Worm (Caenorhabditis elegans) whole organism, L4 larva: ENCODE results near the gene T07A9.15.

Experiments
- F26F4.8 ChIP-seq: fragments of 200-800 bp; sonication (Bioruptor generic); conservative IDR thresholded peaks from 2 replicates; pipeline ENCODE4 v1.3.6; 2022; ENCODE audit warnings: missing genetic modification characterization, missing compliant biosample characterization
- F49E8.2 ChIP-seq: sonication (generic microtip); optimal IDR thresholded peaks from 2 replicates; lab custom pipeline; 2016; ENCODE audit warnings: missing compliant biosample characterization, mild to moderate bottlenecking, missing genetic modification characterization, borderline replicate concordance
- T20F7.1 ChIP-seq: fragments of 200-800 bp; sonication (Bioruptor generic); optimal IDR thresholded peaks from 2 replicates; lab custom pipeline; 2018; ENCODE audit warnings: mild to moderate bottlenecking, missing genetic modification characterization, missing compliant biosample characterization
- T26A8.4 ChIP-seq: fragments of 200-800 bp; sonication (Bioruptor generic); IDR thresholded peaks from 2 replicates; pipeline ENCODE4 v1.3.6; 2022; ENCODE audit warnings: missing genetic modification characterization, missing compliant biosample characterization
- Y105C5A.15 ChIP-seq: fragments of 200-800 bp; sonication (Bioruptor generic); IDR thresholded peaks from 2 replicates; pipeline ENCODE4 v1.3.6; 2022; ENCODE audit warnings: missing genetic modification characterization, missing compliant biosample characterization
- Y48G9A.11 ChIP-seq: fragments of 200-800 bp; sonication (Bioruptor generic); IDR thresholded peaks from 2 replicates; pipeline ENCODE4 v1.3.6; 2022; ENCODE audit warnings: missing genetic modification reagents, missing genetic modification characterization, missing compliant biosample characterization
- Y75B8A.6 ChIP-seq: fragments of 200-800 bp; sonication (Bioruptor generic); IDR thresholded peaks from 2 replicates; pipeline ENCODE4 v1.3.6; 2022; ENCODE audit warnings: missing genetic modification reagents, missing genetic modification characterization, missing compliant biosample characterization
- ZK546.5 ChIP-seq, 2 experiments: sonication (generic microtip); optimal IDR thresholded peaks; 2 replicates each; lab custom pipeline; 2017; ENCODE audit warnings: missing biosample characterization in 2 of 2, missing genetic modification characterization in 2 of 2
- aha-1 ChIP-seq: fragments of 150-350 bp; peaks from one replicate; lab custom pipeline; 2014; ENCODE audit warnings: missing biosample characterization, missing genetic modification characterization
- arid-1 ChIP-seq: fragments of 200-800 bp; sonication (Bioruptor generic); conservative IDR thresholded peaks from 2 replicates; pipeline ENCODE4 v1.3.6; 2022; ENCODE audit warnings: missing genetic modification reagents, missing genetic modification characterization, missing compliant biosample characterization
- attf-4 ChIP-seq: sonication (generic microtip); optimal IDR thresholded peaks from 3 replicates; lab custom pipeline; 2017; ENCODE audit warnings: missing biosample characterization, missing genetic modification characterization
- ceh-44 ChIP-seq: fragments of 200-800 bp; sonication (Bioruptor generic); IDR thresholded peaks from 2 replicates; pipeline ENCODE4 v1.3.6; 2022; ENCODE audit warnings: missing genetic modification reagents, missing genetic modification characterization, missing compliant biosample characterization
- ctbp-1 ChIP-seq: fragments of 200-800 bp; sonication (Bioruptor generic); IDR thresholded peaks from 2 replicates; pipeline ENCODE4 v1.3.6; 2022; ENCODE audit warnings: missing genetic modification reagents, missing genetic modification characterization, missing compliant biosample characterization
- daf-16 ChIP-seq, 3 experiments: sonication (generic microtip); optimal IDR thresholded peaks; 2 replicates each; lab custom pipeline; 2016 to 2017; ENCODE audit warnings: missing genetic modification characterization in 3 of 3, missing genetic modification reagents in 3 of 3, mild to moderate bottlenecking in 2 of 3, missing compliant biosample characterization in 2 of 3, missing biosample characterization in 1 of 3, moderate library complexity in 1 of 3
- dmd-9 ChIP-seq: fragments of 200-800 bp; sonication (Bioruptor generic); IDR thresholded peaks from 2 replicates; pipeline ENCODE4 v1.3.6; 2022; ENCODE audit warnings: missing genetic modification reagents, missing genetic modification characterization, missing compliant biosample characterization
- duxl-1 ChIP-seq: sonication (generic microtip); optimal IDR thresholded peaks from 2 replicates; lab custom pipeline; 2016; ENCODE audit warnings: mild to moderate bottlenecking, missing genetic modification characterization, moderate library complexity, missing compliant biosample characterization; ENCODE audit not compliant: poor library complexity
- egl-43 ChIP-seq: fragments of 200-800 bp; sonication (Bioruptor generic); IDR thresholded peaks from 2 replicates; pipeline ENCODE4 v1.3.6; 2022; ENCODE audit warnings: missing genetic modification reagents, missing genetic modification characterization, missing compliant biosample characterization
- hif-1 ChIP-seq, 2 experiments: sonication (generic microtip); optimal IDR thresholded peaks; 2 replicates each; lab custom pipeline; 2016 to 2017; ENCODE audit warnings: missing compliant biosample characterization in 2 of 2, missing genetic modification characterization in 2 of 2, missing genetic modification reagents in 2 of 2, missing genotype in 2 of 2, mild to moderate bottlenecking in 1 of 2
- lin-15B ChIP-seq: fragments of 150-350 bp; sonication (generic microtip); optimal IDR thresholded peaks from 3 replicates; lab custom pipeline; 2014; ENCODE audit warnings: missing biosample characterization, missing genetic modification characterization
- lin-38 ChIP-seq: fragments of 200-800 bp; sonication (Bioruptor generic); IDR thresholded peaks from 2 replicates; pipeline ENCODE4 v1.3.6; 2022; ENCODE audit warnings: missing genetic modification reagents, missing genetic modification characterization, missing compliant biosample characterization
- lir-3 ChIP-seq: sonication (generic microtip); optimal IDR thresholded peaks from 2 replicates; lab custom pipeline; 2016; ENCODE audit warnings: mild to moderate bottlenecking, missing genetic modification characterization, missing compliant biosample characterization
- lsy-2 ChIP-seq, 2 experiments: fragments of 150-350 bp in 1 of 2; sonication (generic microtip) in 1 of 2; optimal IDR thresholded peaks; 2 replicates each; lab custom pipeline; 2014 to 2017; ENCODE audit warnings: missing biosample characterization in 2 of 2, missing genetic modification characterization in 2 of 2
- madf-5 ChIP-seq, 2 experiments: fragments of 200-800 bp; sonication (Bioruptor generic); IDR thresholded peaks; 2 replicates each; pipeline ENCODE4 v1.3.6; 2022; ENCODE audit warnings: missing compliant biosample characterization in 2 of 2, missing genetic modification characterization in 2 of 2
- madf-9 ChIP-seq: fragments of 200-800 bp; sonication (Bioruptor generic); conservative IDR thresholded peaks from 2 replicates; pipeline ENCODE4 v1.3.6; 2022; ENCODE audit warnings: missing genetic modification reagents, missing genetic modification characterization, missing compliant biosample characterization
- mdt-29 ChIP-seq: fragments of 200-800 bp; sonication (Bioruptor generic); IDR thresholded peaks from 2 replicates; pipeline ENCODE4 v1.3.6; 2022; ENCODE audit warnings: missing genetic modification reagents, missing genetic modification characterization, missing compliant biosample characterization
- mep-1 ChIP-seq: fragments of 150-350 bp; sonication (generic microtip); optimal IDR thresholded peaks from 3 replicates; lab custom pipeline; 2014; ENCODE audit warnings: missing biosample characterization, missing genetic modification characterization
- mes-2 ChIP-seq: sonication (generic microtip); optimal IDR thresholded peaks from 2 replicates; lab custom pipeline; 2016; ENCODE audit warnings: missing genotype, mild to moderate bottlenecking, missing genetic modification characterization, missing compliant biosample characterization; ENCODE audit not compliant: poor library complexity, severe bottlenecking
- mxl-2 ChIP-seq: fragments of 200-800 bp; sonication (Bioruptor generic); conservative IDR thresholded peaks from 2 replicates; pipeline ENCODE4 v1.3.6; 2022; ENCODE audit warnings: missing genetic modification reagents, missing genetic modification characterization, missing compliant biosample characterization
- nhr-76 ChIP-seq: fragments of 150-350 bp; optimal IDR thresholded peaks from 2 replicates; lab custom pipeline; 2014; ENCODE audit warnings: missing biosample characterization, missing genetic modification characterization
- pha-4 ChIP-seq, 2 experiments: fragments of 150-350 bp in 1 of 2; fragments of 200-800 bp in 1 of 2; sonication (Bioruptor generic) in 1 of 2; IDR thresholded peaks in 1 of 2; optimal IDR thresholded peaks in 1 of 2; 2 replicates each; pipeline versions ENCODE4 v1.3.6 to Lab custom; 2014 to 2022; ENCODE audit warnings: missing genetic modification characterization in 2 of 2, missing genetic modification reagents in 2 of 2, missing biosample characterization in 1 of 2, missing compliant biosample characterization in 1 of 2
- set-16 ChIP-seq: fragments of 200-800 bp; sonication (Bioruptor generic); IDR thresholded peaks from 2 replicates; pipeline ENCODE4 v1.3.6; 2022; ENCODE audit warnings: missing genetic modification reagents, missing genetic modification characterization, missing compliant biosample characterization
- snpc-1.2 ChIP-seq: fragments of 200-800 bp; sonication (Bioruptor generic); IDR thresholded peaks from 2 replicates; pipeline ENCODE4 v1.3.6; 2022; ENCODE audit warnings: missing genetic modification reagents, missing genetic modification characterization, missing compliant biosample characterization
- unc-39 ChIP-seq: sonication (generic microtip); optimal IDR thresholded peaks from 2 replicates; lab custom pipeline; 2017; ENCODE audit warnings: missing biosample characterization, missing genetic modification characterization
- zfp-3 ChIP-seq: fragments of 200-800 bp; sonication (Bioruptor generic); conservative IDR thresholded peaks from 2 replicates; pipeline ENCODE4 v1.3.6; 2022; ENCODE audit warnings: missing genetic modification reagents, missing genetic modification characterization, missing compliant biosample characterization

Gene T07A9.15

ce11 chrIV:428869-429268 is 35.5 kb upstream of the T07A9.15 start, which contains the start of gene Y66H1A.5 (continued):
- TF ChIP-seq attf-4 (tag; lab: Kevin White, UChicago): no peak
- TF ChIP-seq madf-9: no peak
- no peak for TF ChIP-seq mes-2 (tag; lab: Kevin White, UChicago)
- TF ChIP-seq daf-16 (GFP tag; optimal IDR thresholded peaks at IDR 0.05; lab: Kevin White, UChicago): no peak
- TF ChIP-seq daf-16 (tag; optimal IDR thresholded peaks at IDR 0.05; lab: Kevin White, UChicago): peak; percentile 46
- no peak for TF ChIP-seq lin-15B (tag; lab: Kevin White, UChicago)
- no peak for TF ChIP-seq ZK546.5 (tag; optimal IDR thresholded peaks at IDR 0.05; lab: Kevin White, UChicago)
- peak in 1 of 2 experiments; percentile 60 for TF ChIP-seq hif-1 (tag; optimal IDR thresholded peaks at IDR 0.05; lab: Kevin White, UChicago)
- no peak for TF ChIP-seq snpc-1.2

- no peak for TF ChIP-seq F26F4.8 (GFP tag; lab: Robert Waterston, UW)
- TF ChIP-seq arid-1 (GFP tag; lab: Robert Waterston, UW): 0 out of 2 replicates have a peak, but pooled peaks have one; percentile 4
- TF ChIP-seq Y105C5A.15 (GFP tag; lab: Robert Waterston, UW): 0 out of 2 replicates have a peak, but pooled peaks have one; percentile 11
- TF ChIP-seq Y75B8A.6 (GFP tag; lab: Robert Waterston, UW): 0 out of 2 replicates have a peak, but pooled peaks have one; percentile 20
- no peak for TF ChIP-seq daf-16 (GFP tag; optimal IDR thresholded peaks at IDR 0.05; lab: Kevin White, UChicago)
- peak; percentile 23 for TF ChIP-seq daf-16 (tag; optimal IDR thresholded peaks at IDR 0.05; lab: Kevin White, UChicago)
- no peak for TF ChIP-seq ceh-44
- TF ChIP-seq attf-4 (tag; lab: Kevin White, UChicago): no peak
- TF ChIP-seq Y48G9A.11: peak; percentile 76
- no peak for TF ChIP-seq mes-2 (tag; lab: Kevin White, UChicago)
- TF ChIP-seq mxl-2 (GFP tag; lab: Robert Waterston, UW): no peak
- TF ChIP-seq F49E8.2 (tag; lab: Kevin White, UChicago): peak; percentile 63
- peak in 1 of 2 experiments; percentile 10 for TF ChIP-seq lsy-2 (tag; optimal IDR thresholded peaks at IDR 0.05; lab: Kevin White, UChicago)
- TF ChIP-seq mep-1 (tag; lab: Kevin White, UChicago): peak; percentile 11
- TF ChIP-seq lir-3 (tag; lab: Kevin White, UChicago): no peak
- no peak for TF ChIP-seq nhr-76 (tag; lab: Kevin White, UChicago)
- peak; percentile 17; the same call in 1 of the 2 replicates for TF ChIP-seq mdt-29 (GFP tag; lab: Robert Waterston, UW)
- 0 out of 2 replicates have a peak, but pooled peaks have one; percentile 15 for TF ChIP-seq zfp-3 (GFP tag; lab: Robert Waterston, UW)
- peak; percentile 36 for TF ChIP-seq duxl-1 (tag; lab: Kevin White, UChicago)
- peak; percentile 13 for TF ChIP-seq T20F7.1 (GFP tag; lab: Kevin White, UChicago)
- TF ChIP-seq ctbp-1: 0 out of 2 replicates have a peak, but pooled peaks have one; percentile 26
- TF ChIP-seq pha-4 (GFP tag; IDR thresholded peaks at IDR 0.05; lab: Robert Waterston, UW): peak; percentile 8; the same call in 1 of the 2 replicates
- TF ChIP-seq pha-4 (tag; optimal IDR thresholded peaks at IDR 0.05; lab: Kevin White, UChicago): no peak
- 0 out of 2 replicates have a peak, but pooled peaks have one; percentile 13 for TF ChIP-seq T26A8.4 (GFP tag; lab: Robert Waterston, UW)
- TF ChIP-seq lin-38 (GFP tag; lab: Robert Waterston, UW): peak; percentile 62
- TF ChIP-seq lin-15B (tag; lab: Kevin White, UChicago): no peak
Observed at ce11 chrIV:427100-427908, 34.0 kb upstream of the T07A9.15 start.

DNA sequence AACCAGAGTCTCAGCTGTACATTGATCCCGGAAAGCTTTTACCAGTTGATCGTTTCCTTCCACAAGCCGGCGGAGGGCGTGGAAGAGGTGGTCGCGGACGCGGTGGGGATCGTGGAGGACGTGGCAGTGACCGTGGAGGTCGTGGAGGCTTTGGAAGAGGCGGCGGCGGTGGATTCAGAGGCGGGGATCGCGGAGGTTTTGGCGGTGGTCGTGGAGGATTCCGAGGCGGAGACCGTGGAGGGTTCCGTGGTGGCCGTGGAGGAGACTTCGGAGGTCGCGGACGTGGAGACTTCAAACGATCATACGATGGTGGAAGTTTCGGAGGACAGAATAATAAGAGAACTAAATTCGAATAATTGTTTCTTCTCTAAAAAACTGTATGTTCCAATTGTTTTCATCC is 33.3 kb upstream of the T07A9.15 start:
- TF ChIP-seq madf-5 (GFP tag; IDR thresholded peaks at IDR 0.05; lab: Robert Waterston, UW) (0 out of 4 replicates have a peak, but pooled peaks of 1 of the 2 experiments have one; percentile 33), aha-1 (tag; lab: Kevin White, UChicago) (peak; percentile 21), lin-38 (GFP tag; lab: Robert Waterston, UW) (no peak), unc-39 (tag; lab: Kevin White, UChicago) (no peak), egl-43 (peak; percentile 54), dmd-9 (GFP tag; lab: Robert Waterston, UW) (0 out of 2 replicates have a peak, but pooled peaks have one; percentile 15), set-16 (GFP tag; lab: Robert Waterston, UW) (peak; percentile 96)
